Fruit fly (Drosophila melanogaster): ENCODE measurements around the gene CG7878.
A peak's percentile ranks its signal among the peaks of the same experiment; 100 is the strongest.

The CG7878 gene

dm6 chr3R:8118062-8118461 is 4.5 kb upstream of the CG7878 start:
- peak; percentile 61 for TF ChIP-seq EcR (GFP tag; optimal IDR thresholded peaks at IDR 0.05)
- TF ChIP-seq rn (GFP tag; IDR thresholded peaks at IDR 0.05) = no peak
- TF ChIP-seq CG9948 (tag; optimal IDR thresholded peaks at IDR 0.05) = no peak
- TF ChIP-seq CG8301 (tag; optimal IDR thresholded peaks at IDR 0.05) = no peak
- TF ChIP-seq CG14655 (GFP tag; optimal IDR thresholded peaks at IDR 0.05) = no peak
- TF ChIP-seq Pif1A (GFP tag; optimal IDR thresholded peaks at IDR 0.05) = no peak
- TF ChIP-seq CG12605 (GFP tag; IDR thresholded peaks at IDR 0.05) = no peak

DNA sequence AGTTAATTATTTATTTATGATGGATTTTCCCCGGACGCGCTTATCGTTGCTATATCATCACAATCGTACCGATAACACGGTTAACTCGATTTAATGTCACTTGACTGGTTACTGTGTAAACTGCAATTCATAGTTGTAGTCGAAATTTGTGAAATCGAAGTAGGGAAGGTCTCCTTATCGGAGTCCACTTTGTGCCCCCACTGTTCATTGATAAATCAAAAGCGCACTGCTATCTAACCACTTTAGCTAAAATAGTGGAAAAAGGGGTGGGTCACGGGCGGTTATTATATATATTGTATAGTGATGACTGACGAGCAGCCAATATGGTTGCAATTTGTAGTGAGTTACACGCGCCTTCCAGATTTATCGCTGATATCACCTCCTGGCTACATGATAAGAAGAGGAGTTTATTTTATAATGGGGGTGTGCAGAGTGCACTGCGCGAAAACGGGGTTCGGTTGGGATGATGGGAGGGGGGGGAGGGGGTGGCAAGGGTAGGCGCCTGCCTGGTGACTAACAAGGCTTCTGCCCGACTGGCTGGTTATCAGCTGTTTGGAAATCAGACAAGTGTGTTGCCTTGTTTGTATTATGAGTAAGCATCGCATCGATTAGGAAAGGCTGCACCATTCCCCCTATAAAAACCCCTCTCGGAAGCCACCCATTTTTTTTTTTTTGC is 3.6 kb upstream of the CG7878 start:
- TF ChIP-seq Pif1A (GFP tag; optimal IDR thresholded peaks at IDR 0.05) (no peak), CG8159 (tag; optimal IDR thresholded peaks at IDR 0.05) (no peak), CG12605 (GFP tag; IDR thresholded peaks at IDR 0.05) (no peak), Snoo (tag; optimal IDR thresholded peaks at IDR 0.05) (no peak), fd96Ca (GFP tag; IDR thresholded peaks at IDR 0.05) (no peak), CG14655 (GFP tag; optimal IDR thresholded peaks at IDR 0.05) (no peak)

- TF ChIP-seq CG15710 (tag; optimal IDR thresholded peaks at IDR 0.05) (peak; percentile 64), CG8159 (tag; optimal IDR thresholded peaks at IDR 0.05) (peak; percentile 71), rn (GFP tag; IDR thresholded peaks at IDR 0.05) (no peak), Ets98B (GFP tag; IDR thresholded peaks at IDR 0.05) (peak; percentile 61), fd96Ca (GFP tag; IDR thresholded peaks at IDR 0.05) (peak; percentile 33; the same call in 2 of the 3 replicates), EcR (GFP tag; optimal IDR thresholded peaks at IDR 0.05) (peak; percentile 75), CG9948 (tag; optimal IDR thresholded peaks at IDR 0.05) (peak; percentile 59), gl (tag; optimal IDR thresholded peaks at IDR 0.05) (no peak), CG10348 (GFP tag; IDR thresholded peaks at IDR 0.05) (no peak), Pif1B (GFP tag; optimal IDR thresholded peaks at IDR 0.05) (peak; percentile 69), CG4496 (GFP tag; IDR thresholded peaks at IDR 0.05) (0 out of 3 replicates have a peak, but pooled peaks have one; percentile 23), Pif1A (GFP tag; optimal IDR thresholded peaks at IDR 0.05) (peak; percentile 75), CG34367 (tag; optimal IDR thresholded peaks at IDR 0.05) (peak; percentile 8), CG13204 (GFP tag; optimal IDR thresholded peaks at IDR 0.05) (no peak), CG8301 (tag; optimal IDR thresholded peaks at IDR 0.05) (peak; percentile 77), CG12605 (GFP tag; IDR thresholded peaks at IDR 0.05) (no peak), CG14655 (GFP tag; optimal IDR thresholded peaks at IDR 0.05) (peak; percentile 78), D1 (tag; optimal IDR thresholded peaks at IDR 0.05) (peak; percentile 52), CG32121 (GFP tag; IDR thresholded peaks at IDR 0.05) (peak; percentile 42), Snoo (tag; optimal IDR thresholded peaks at IDR 0.05) (peak; percentile 77), CG17806 (tag; optimal IDR thresholded peaks at IDR 0.05) (peak; percentile 57)
These were observed 2.8 kb upstream of the CG7878 start for dm6 chr3R:8119457-8120337.

- TF ChIP-seq CG12605 (GFP tag; IDR thresholded peaks at IDR 0.05) (no peak), CG9948 (tag; optimal IDR thresholded peaks at IDR 0.05) (no peak), Snoo (tag; optimal IDR thresholded peaks at IDR 0.05) (peak; percentile 70), CG14655 (GFP tag; optimal IDR thresholded peaks at IDR 0.05) (peak; percentile 8)
These were observed 2.2 kb upstream of the CG7878 start for dm6 chr3R:8120338-8120662.

- peak; percentile 60 for TF ChIP-seq CG8159 (tag; optimal IDR thresholded peaks at IDR 0.05)
- no peak for TF ChIP-seq rn (GFP tag; IDR thresholded peaks at IDR 0.05)
- no peak; the same call in 1 of the 3 replicates for TF ChIP-seq CG4496 (GFP tag; IDR thresholded peaks at IDR 0.05)
- peak; percentile 27 for TF ChIP-seq CG9948 (tag; optimal IDR thresholded peaks at IDR 0.05)
- TF ChIP-seq CG8301 (tag; optimal IDR thresholded peaks at IDR 0.05) = peak; percentile 30
- peak; percentile 44 for TF ChIP-seq CG15710 (tag; optimal IDR thresholded peaks at IDR 0.05)
- peak; percentile 18 for TF ChIP-seq Snoo (tag; optimal IDR thresholded peaks at IDR 0.05)
- TF ChIP-seq gl (tag; optimal IDR thresholded peaks at IDR 0.05) = no peak
- TF ChIP-seq Ets98B (GFP tag; IDR thresholded peaks at IDR 0.05) = peak; percentile 55
- no peak for TF ChIP-seq EcR (GFP tag; optimal IDR thresholded peaks at IDR 0.05)
- no peak for TF ChIP-seq CG34367 (tag; optimal IDR thresholded peaks at IDR 0.05)
- TF ChIP-seq Pif1A (GFP tag; optimal IDR thresholded peaks at IDR 0.05) = peak; percentile 2
- no peak for TF ChIP-seq D1 (tag; optimal IDR thresholded peaks at IDR 0.05)
- TF ChIP-seq CG10348 (GFP tag; IDR thresholded peaks at IDR 0.05) = no peak
- no peak for TF ChIP-seq CG14655 (GFP tag; optimal IDR thresholded peaks at IDR 0.05)
- TF ChIP-seq fd96Ca (GFP tag; IDR thresholded peaks at IDR 0.05) = no peak; the same call in 2 of the 3 replicates
- peak; percentile 40 for TF ChIP-seq CG17806 (tag; optimal IDR thresholded peaks at IDR 0.05)
- peak; percentile 43 for TF ChIP-seq Pif1B (GFP tag; optimal IDR thresholded peaks at IDR 0.05)
- peak; percentile 33; the same call in 1 of the 2 replicates for TF ChIP-seq CG12605 (GFP tag; IDR thresholded peaks at IDR 0.05)
- no peak for TF ChIP-seq CG32121 (GFP tag; IDR thresholded peaks at IDR 0.05)
- no peak for TF ChIP-seq CG13204 (GFP tag; optimal IDR thresholded peaks at IDR 0.05)
These were observed 4.0 kb downstream of the CG7878 start, which contains the start of the genes CG9667 and Arl8 for dm6 chr3R:8126316-8127150. Gene CG9667 (minus strand): TSS chr3R:8126357. Gene Arl8 (plus strand): TSS chr3R:8126605.
